Fruit fly (Drosophila melanogaster) ovary, adult (tissue): ENCODE results near the gene CG9331.

Source experiments
- CG17801 ChIP-seq: fragments of 200-800 bp; optimal IDR thresholded peaks from 2 replicates; lab custom pipeline; 2019; ENCODE audit warnings: missing biosample characterization, mild to moderate bottlenecking, missing genetic modification characterization, moderate library complexity; ENCODE audit not compliant: partially characterized antibody

The CG9331 gene

DNA sequence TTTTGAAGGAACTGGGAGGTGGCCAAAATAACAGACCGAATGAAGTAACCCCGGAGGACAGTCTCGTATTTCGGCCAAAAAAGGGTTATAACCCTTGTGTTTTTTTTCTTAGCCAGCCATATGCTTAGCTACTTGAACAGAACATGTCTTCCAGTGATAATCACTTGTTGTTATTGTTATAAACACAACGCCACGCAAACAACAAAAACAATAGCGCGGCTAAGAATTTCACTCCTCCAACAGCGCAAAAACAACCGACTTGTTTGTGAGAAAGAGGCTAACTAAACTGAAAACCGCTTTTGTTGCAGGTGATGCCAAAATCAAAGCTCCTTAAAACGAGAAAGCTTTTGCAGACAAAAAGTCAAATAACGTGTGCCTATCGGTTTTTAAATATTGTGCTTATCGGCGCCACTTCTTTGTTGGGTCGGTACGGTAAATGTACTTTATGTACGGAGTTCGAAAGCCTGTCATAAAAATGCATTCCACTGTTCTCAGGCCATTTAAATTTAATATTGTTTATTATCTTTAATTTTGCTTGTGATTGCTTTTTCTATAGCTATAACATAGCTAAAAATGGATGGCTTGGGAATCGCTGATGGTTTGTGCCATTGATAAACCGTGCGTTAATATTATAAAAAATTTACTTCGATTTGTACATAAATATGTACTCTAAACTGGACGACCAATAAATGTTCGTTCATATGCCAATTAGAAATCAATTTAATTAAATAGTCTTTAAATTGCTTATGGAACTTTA is 25.7 kb upstream of the CG9331 start, which contains the start of gene vari:
vari (minus strand) TSS at position 285 of the 757 bp plus-strand sequence.
- TF ChIP-seq CG17801 (GFP tag; lab: Kevin White, UChicago): no peak

DNA sequence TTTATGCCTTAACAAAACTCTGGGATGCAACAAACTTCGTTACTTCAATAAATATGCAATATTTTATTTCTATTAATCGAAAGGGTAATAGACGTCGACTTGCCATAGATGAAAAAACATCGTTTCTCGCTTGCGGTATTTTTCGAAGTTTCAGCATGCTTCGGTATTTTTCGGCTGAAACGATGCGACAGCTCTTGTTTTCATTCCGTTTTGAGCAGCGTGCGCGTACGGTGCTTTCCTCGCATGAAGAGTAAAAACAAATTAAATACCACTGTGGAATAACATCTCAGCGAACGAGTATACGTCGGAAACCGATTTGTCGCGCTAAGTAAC is 25.1 kb upstream of the CG9331 start, which contains the start of gene CG9328:
CG9328 (plus strand) TSS at position 201 of the 333 bp plus-strand sequence.
- peak; percentile 47 for TF ChIP-seq CG17801 (GFP tag; lab: Kevin White, UChicago)

- TF ChIP-seq CG17801 (GFP tag; lab: Kevin White, UChicago): no peak
Observed at dm6 chr2L:20798351-20798777, 24.3 kb upstream of the CG9331 start.

- peak; percentile 45 for TF ChIP-seq CG17801 (GFP tag; lab: Kevin White, UChicago)
Observed at dm6 chr2L:20799991-20800897, 22.4 kb upstream of the CG9331 start.

dm6 chr2L:20801801-20802200 is 20.8 kb upstream of the CG9331 start:
- no peak for TF ChIP-seq CG17801 (GFP tag; lab: Kevin White, UChicago)

- TF ChIP-seq CG17801 (GFP tag; lab: Kevin White, UChicago): no peak
Observed at dm6 chr2L:20802204-20802603, 20.4 kb upstream of the CG9331 start.

DNA sequence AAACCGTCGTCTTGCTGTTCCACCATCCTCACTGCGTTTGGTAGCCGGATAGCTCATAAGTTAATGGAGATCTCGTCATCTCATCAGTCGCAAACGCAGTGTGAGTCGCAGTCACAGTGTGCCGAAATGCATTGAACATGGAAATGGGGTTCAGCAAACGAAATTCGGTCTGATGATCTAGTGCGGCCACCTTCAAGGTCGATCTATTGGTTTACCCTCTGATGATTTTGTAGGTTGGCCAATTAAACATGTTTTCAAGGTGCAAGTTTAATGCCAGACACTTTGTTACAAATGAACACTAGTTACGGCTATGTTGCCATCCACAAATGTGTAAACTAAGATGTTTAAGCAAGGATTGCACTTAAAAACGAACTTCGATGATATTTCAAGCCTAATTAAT is 19.8 kb upstream of the CG9331 start:
- no peak for TF ChIP-seq CG17801 (GFP tag; lab: Kevin White, UChicago)

- TF ChIP-seq CG17801 (GFP tag; lab: Kevin White, UChicago): no peak
Observed at dm6 chr2L:20803733-20804164, 18.9 kb upstream of the CG9331 start.

DNA sequence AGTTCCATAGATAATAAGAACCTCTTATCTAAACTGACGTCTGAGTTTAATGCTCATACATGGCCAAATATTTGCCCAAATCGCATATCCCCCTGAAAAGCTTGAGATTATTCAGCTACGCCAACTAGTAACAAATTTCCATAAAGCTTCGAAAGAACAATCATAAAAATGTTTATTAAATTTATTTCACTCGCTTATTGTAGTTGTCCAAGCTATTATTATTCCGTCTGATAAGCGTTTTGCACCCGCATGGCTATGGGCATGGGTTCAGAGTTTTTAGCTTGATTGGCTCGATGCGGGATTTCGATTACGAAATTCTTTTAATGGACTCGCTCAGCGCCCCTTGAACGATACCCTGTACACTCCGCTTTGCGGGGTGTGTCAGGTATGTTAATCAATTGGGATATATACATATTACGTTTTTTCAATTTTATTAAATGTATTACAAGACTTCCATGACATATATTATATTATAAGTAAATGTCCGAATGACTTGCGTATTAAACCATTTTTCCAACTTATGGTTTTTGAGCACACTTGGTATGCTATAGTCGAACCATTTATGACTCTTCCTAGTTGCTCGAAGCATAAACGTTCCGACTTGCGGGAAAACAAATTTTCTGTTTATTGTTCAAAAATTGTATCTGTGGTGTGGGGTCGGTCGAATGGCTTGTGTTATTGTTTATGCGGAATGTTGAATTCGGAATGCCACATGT is 16.8 kb upstream of the CG9331 start:
- peak; percentile 92 for TF ChIP-seq CG17801 (GFP tag; lab: Kevin White, UChicago)

dm6 chr2L:20806619-20807018 is 16.0 kb upstream of the CG9331 start:
- no peak for TF ChIP-seq CG17801 (GFP tag; lab: Kevin White, UChicago)

- TF ChIP-seq CG17801 (GFP tag; lab: Kevin White, UChicago): no peak
Observed at dm6 chr2L:20807617-20808509, 14.8 kb upstream of the CG9331 start.

dm6 chr2L:20808510-20809195 is 14.0 kb upstream of the CG9331 start:
- TF ChIP-seq CG17801 (GFP tag; lab: Kevin White, UChicago): no peak

- TF ChIP-seq CG17801 (GFP tag; lab: Kevin White, UChicago): no peak
Observed at dm6 chr2L:20809229-20809628, 13.4 kb upstream of the CG9331 start.
